Worm (Caenorhabditis elegans): Measurements from ENCODE around the gene F40C5.1.

DNA sequence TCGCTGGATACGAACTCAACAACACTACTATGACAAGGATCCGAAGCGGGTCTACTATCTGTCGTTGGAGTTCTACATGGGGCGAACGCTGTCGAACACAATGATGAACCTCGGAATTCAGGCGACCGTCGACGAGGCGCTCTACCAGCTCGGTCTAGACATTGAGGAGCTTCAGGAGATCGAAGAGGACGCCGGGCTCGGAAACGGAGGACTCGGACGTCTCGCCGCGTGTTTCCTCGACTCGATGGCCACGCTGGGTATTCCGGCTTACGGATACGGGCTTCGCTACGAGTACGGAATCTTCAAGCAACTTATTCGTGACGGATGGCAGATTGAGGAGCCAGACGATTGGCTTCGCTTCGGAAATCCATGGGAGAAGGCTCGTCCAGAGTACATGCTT is 9.1 kb downstream of the F40C5.1 start:
- no peak for TF ChIP-seq unc-39 (tag; optimal IDR thresholded peaks at IDR 0.05)
- TF ChIP-seq nhr-6 (tag; optimal IDR thresholded peaks at IDR 0.05), result no peak
- TF ChIP-seq nhr-25 (tag; optimal IDR thresholded peaks at IDR 0.05), result no peak
- TF ChIP-seq blmp-1 (tag; optimal IDR thresholded peaks at IDR 0.05; ENCODE audit: insufficient read depth), result no peak
- TF ChIP-seq alr-1 (tag; optimal IDR thresholded peaks at IDR 0.05), result no peak

Data from whole organism, L2 larva.